Fruit fly (Drosophila melanogaster): ENCODE data around the gene CG12576.

CG12576 gene

dm6 chrX:22481860-22482544 lies at the start of gene CG12576, which contains the start of gene Cp110:
Gene CG12576 (minus strand): TSS chrX:22482357.
Gene Cp110 (plus strand): TSS chrX:22482082.
- TF ChIP-seq Eip74EF (GFP tag; optimal IDR thresholded peaks at IDR 0.05), result no peak
- no peak for TF ChIP-seq Dek (tag; optimal IDR thresholded peaks at IDR 0.05)
- TF ChIP-seq CG17328 (GFP tag; IDR thresholded peaks at IDR 0.05), result 0 out of 2 replicates have a peak, but pooled peaks have one; percentile 5
- 0 out of 3 replicates have a peak, but pooled peaks have one; percentile 42 for TF ChIP-seq CG16813 (GFP tag; IDR thresholded peaks at IDR 0.05; ENCODE audit: partially characterized antibody)
- TF ChIP-seq hb (GFP tag; IDR thresholded peaks at IDR 0.05; ENCODE audit: partially characterized antibody), result no peak
- TF ChIP-seq psq (GFP tag; optimal IDR thresholded peaks at IDR 0.05), result no peak
- no peak for TF ChIP-seq lola (GFP tag; optimal IDR thresholded peaks at IDR 0.05)
- TF ChIP-seq MTF-1 (GFP tag; optimal IDR thresholded peaks at IDR 0.05; ENCODE audit: borderline replicate concordance), result no peak
- TF ChIP-seq NFAT (GFP tag; IDR thresholded peaks at IDR 0.05), result no peak
- TF ChIP-seq CG7928 (GFP tag; optimal IDR thresholded peaks at IDR 0.05), result peak; percentile 79
- peak; percentile 60 for TF ChIP-seq scrt (GFP tag; optimal IDR thresholded peaks at IDR 0.05)
- TF ChIP-seq CG4424 (GFP tag; optimal IDR thresholded peaks at IDR 0.05), result no peak
- no peak for TF ChIP-seq salm (tag; optimal IDR thresholded peaks at IDR 0.05)
- no peak for TF ChIP-seq HLH54F (GFP tag; optimal IDR thresholded peaks at IDR 0.05)
- no peak for TF ChIP-seq CG4820 (GFP tag; optimal IDR thresholded peaks at IDR 0.05)
- TF ChIP-seq bab2 (GFP tag; optimal IDR thresholded peaks at IDR 0.05), result no peak
- TF ChIP-seq cato (GFP tag; optimal IDR thresholded peaks at IDR 0.05; ENCODE audit: borderline replicate concordance), result no peak
- TF ChIP-seq CG10267 (tag; optimal IDR thresholded peaks at IDR 0.05), result peak; percentile 3
- no peak for TF ChIP-seq eve (GFP tag; optimal IDR thresholded peaks at IDR 0.05)
- no peak for TF ChIP-seq Nf-YB (GFP tag; optimal IDR thresholded peaks at IDR 0.05)
- TF ChIP-seq ems (GFP tag; optimal IDR thresholded peaks at IDR 0.05), result no peak
- TF ChIP-seq CG11560 (tag; IDR thresholded peaks at IDR 0.05), result no peak
- TF ChIP-seq CG12391 (tag; optimal IDR thresholded peaks at IDR 0.05), result no peak
- peak in 1 of 2 experiments; percentile 76 for TF ChIP-seq crp (GFP tag; optimal IDR thresholded peaks at IDR 0.05)
- TF ChIP-seq fd3F (GFP tag; optimal IDR thresholded peaks at IDR 0.05), result no peak
- TF ChIP-seq YL-1 (GFP tag; optimal IDR thresholded peaks at IDR 0.05), result no peak
- no peak for TF ChIP-seq Dfd (GFP tag; optimal IDR thresholded peaks at IDR 0.05)
- TF ChIP-seq CG8290 (GFP tag; optimal IDR thresholded peaks at IDR 0.05), result no peak
- TF ChIP-seq CG8290 (tag; optimal IDR thresholded peaks at IDR 0.05), result peak in 1 of 2 experiments; percentile 28
- no peak for TF ChIP-seq CG10565 (GFP tag; optimal IDR thresholded peaks at IDR 0.05)
- TF ChIP-seq Med (GFP tag), result peak; percentile 54
- TF ChIP-seq CG2116 (GFP tag; optimal IDR thresholded peaks at IDR 0.05), result peak; percentile 93
- TF ChIP-seq CG4617 (GFP tag; optimal IDR thresholded peaks at IDR 0.05; ENCODE audit: borderline replicate concordance), result no peak
- 0 out of 2 replicates have a peak, but pooled peaks have one; percentile 13 for TF ChIP-seq CG13287 (GFP tag; IDR thresholded peaks at IDR 0.05; ENCODE audit: partially characterized antibody)
- no peak for TF ChIP-seq H2.0 (GFP tag; IDR thresholded peaks at IDR 0.05)
- peak; percentile 8 for TF ChIP-seq Ets97D (GFP tag; optimal IDR thresholded peaks at IDR 0.05)
- no peak for TF ChIP-seq so (GFP tag; IDR thresholded peaks at IDR 0.05)
- TF ChIP-seq CG30431 (GFP tag; optimal IDR thresholded peaks at IDR 0.05), result no peak
- TF ChIP-seq MESR4 (GFP tag; optimal IDR thresholded peaks at IDR 0.05), result peak; percentile 33
- TF ChIP-seq nau (GFP tag; optimal IDR thresholded peaks at IDR 0.05), result no peak
- no peak for TF ChIP-seq klu (GFP tag; IDR thresholded peaks at IDR 0.05)
- no peak for TF ChIP-seq Taf1 (GFP tag; IDR thresholded peaks at IDR 0.05)
- peak; percentile 3 for TF ChIP-seq CoRest (tag; optimal IDR thresholded peaks at IDR 0.05)
- peak; percentile 86 for TF ChIP-seq Sin3A (optimal IDR thresholded peaks at IDR 0.05)
- peak; percentile 70 for TF ChIP-seq Sry-δ (GFP tag; optimal IDR thresholded peaks at IDR 0.05)
- TF ChIP-seq CG12769 (tag; optimal IDR thresholded peaks at IDR 0.05), result peak; percentile 26
- no peak for TF ChIP-seq gce (GFP tag; IDR thresholded peaks at IDR 0.05)
- TF ChIP-seq HLH3B (GFP tag; IDR thresholded peaks at IDR 0.05), result no peak
- TF ChIP-seq CG13123 (GFP tag; optimal IDR thresholded peaks at IDR 0.05), result no peak

Data from whole organism, embryonic.